Fruit fly (Drosophila melanogaster): ENCODE measurements around the gene CG32485.

DNA sequence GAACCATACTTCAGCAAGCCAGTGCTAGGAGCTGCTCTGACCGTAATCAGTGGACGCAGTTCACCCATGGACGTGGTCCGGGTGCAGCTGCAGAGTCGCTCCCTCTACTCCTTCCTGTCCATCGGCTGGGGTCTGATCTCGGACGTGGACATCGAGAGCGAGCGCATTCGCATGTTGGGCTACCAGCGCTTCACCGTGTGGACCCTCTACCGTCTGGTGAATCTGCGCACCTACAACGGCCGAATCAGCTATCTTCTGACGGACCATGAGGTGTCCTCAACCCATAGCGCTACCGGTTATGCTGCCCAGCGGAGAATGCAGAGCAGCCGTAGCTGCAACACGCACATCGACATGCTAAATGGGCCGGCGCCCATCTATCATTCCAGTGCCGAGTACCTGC is 1.5 kb upstream of the CG32485 start:
- TF ChIP-seq Hr78 (GFP tag; optimal IDR thresholded peaks at IDR 0.05): no peak
- TF ChIP-seq br (GFP tag; optimal IDR thresholded peaks at IDR 0.05): no peak
- TF ChIP-seq pan (optimal IDR thresholded peaks at IDR 0.05): no peak
- no peak for TF ChIP-seq Hr83 (GFP tag; optimal IDR thresholded peaks at IDR 0.05; ENCODE audit: poor library complexity, severe bottlenecking)
- TF ChIP-seq Myc (optimal IDR thresholded peaks at IDR 0.05): no peak
- no peak for TF ChIP-seq psq (GFP tag; optimal IDR thresholded peaks at IDR 0.05)
- no peak for TF ChIP-seq rgr (GFP tag; optimal IDR thresholded peaks at IDR 0.05)
